Worm (Caenorhabditis elegans) whole organism, L4 larva: ENCODE results near the gene har-1.

ENCODE experiments used
- arid-1 ChIP-seq: fragments of 200-800 bp; sonication (Bioruptor generic); conservative IDR thresholded peaks from 2 replicates; pipeline ENCODE4 v1.3.6; 2022; ENCODE audit warnings: missing genetic modification reagents, missing genetic modification characterization, missing compliant biosample characterization
- daf-16 ChIP-seq, 3 experiments: sonication (generic microtip); optimal IDR thresholded peaks; 2 replicates each; lab custom pipeline; 2016 to 2017; ENCODE audit warnings: missing genetic modification characterization in 3 of 3, missing genetic modification reagents in 3 of 3, mild to moderate bottlenecking in 2 of 3, missing compliant biosample characterization in 2 of 3, missing biosample characterization in 1 of 3, moderate library complexity in 1 of 3
- egl-27 ChIP-seq: sonication (generic microtip); optimal IDR thresholded peaks from 3 replicates; lab custom pipeline; 2017; ENCODE audit warnings: missing biosample characterization, missing genetic modification reagents, missing genetic modification characterization
- fkh-10 ChIP-seq: fragments of 150-350 bp; optimal IDR thresholded peaks from 2 replicates; lab custom pipeline; 2014; ENCODE audit warnings: missing biosample characterization, missing genetic modification reagents, missing genetic modification characterization
- lin-39 ChIP-seq: fragments of 150-350 bp; optimal IDR thresholded peaks from 2 replicates; lab custom pipeline; 2014; ENCODE audit warnings: missing biosample characterization, missing genetic modification reagents, missing genetic modification characterization
- nhr-102 ChIP-seq: sonication (generic microtip); optimal IDR thresholded peaks from 2 replicates; lab custom pipeline; 2016; ENCODE audit warnings: mild to moderate bottlenecking, missing genetic modification characterization, moderate library complexity, missing compliant biosample characterization
- nhr-6 ChIP-seq: fragments of 150-350 bp; optimal IDR thresholded peaks from 2 replicates; lab custom pipeline; 2014; ENCODE audit warnings: missing biosample characterization, missing genetic modification characterization
- php-3 ChIP-seq: fragments of 200-800 bp; sonication (Bioruptor generic); IDR thresholded peaks from 2 replicates; pipeline ENCODE4 v1.3.6; 2022; ENCODE audit warnings: missing genetic modification reagents, missing genetic modification characterization, missing compliant biosample characterization
- rbr-2 ChIP-seq: sonication (generic microtip); optimal IDR thresholded peaks from 2 replicates; lab custom pipeline; 2016; ENCODE audit warnings: missing genotype, missing genetic modification characterization, missing compliant biosample characterization
- skn-1 ChIP-seq: fragments of 150-350 bp; optimal IDR thresholded peaks from 2 replicates; lab custom pipeline; 2014; ENCODE audit warnings: missing biosample characterization, missing genetic modification characterization
- snpc-1.2 ChIP-seq: fragments of 200-800 bp; sonication (Bioruptor generic); IDR thresholded peaks from 2 replicates; pipeline ENCODE4 v1.3.6; 2022; ENCODE audit warnings: missing genetic modification reagents, missing genetic modification characterization, missing compliant biosample characterization
- spr-1 ChIP-seq: sonication (generic microtip); optimal IDR thresholded peaks from 2 replicates; lab custom pipeline; 2016; ENCODE audit warnings: mild to moderate bottlenecking, missing genetic modification characterization, missing compliant biosample characterization
- vab-7 ChIP-seq: fragments of 200-800 bp; sonication (Bioruptor generic); IDR thresholded peaks from 2 replicates; pipeline ENCODE4 v1.3.6; 2022; ENCODE audit warnings: missing genetic modification reagents, missing genetic modification characterization, missing compliant biosample characterization
- zag-1 ChIP-seq: fragments of 150-350 bp; optimal IDR thresholded peaks from 2 replicates; lab custom pipeline; 2014; ENCODE audit warnings: missing biosample characterization, missing genetic modification characterization
- ztf-11 ChIP-seq: fragments of 150-350 bp; optimal IDR thresholded peaks from 2 replicates; lab custom pipeline; 2014; ENCODE audit warnings: missing biosample characterization, missing genetic modification characterization

Gene har-1

DNA sequence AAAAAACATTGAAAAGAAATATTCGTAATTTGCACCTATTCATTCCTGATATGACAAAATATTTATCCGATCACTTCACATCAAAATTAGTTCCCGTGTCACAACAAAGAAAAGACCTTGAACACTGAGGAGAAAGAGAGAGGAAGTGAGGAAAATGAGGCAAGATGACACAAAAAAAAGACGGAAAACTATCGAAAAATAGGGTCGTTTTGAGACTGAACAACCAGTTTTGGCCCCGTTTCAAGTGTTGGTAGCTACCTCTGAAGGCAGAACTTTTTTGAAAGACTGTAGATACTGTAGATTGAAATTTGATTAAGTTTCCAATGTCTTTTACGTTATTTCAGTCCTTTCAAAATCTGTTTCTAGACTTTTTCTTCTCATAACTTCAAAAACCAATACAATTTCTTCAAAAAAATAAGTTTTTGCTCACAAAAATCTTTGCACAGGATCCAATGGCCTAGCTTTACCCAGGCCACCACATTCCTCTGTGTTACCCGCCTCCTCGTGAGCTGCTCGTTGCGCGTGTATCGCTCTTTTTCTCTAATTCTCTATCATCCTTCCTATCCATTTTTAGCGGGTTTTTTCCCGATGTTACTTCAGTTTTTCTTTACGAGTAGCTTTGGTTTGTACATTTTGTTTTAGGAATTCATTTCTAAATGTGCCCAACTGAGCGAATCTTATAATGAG lies 44.6 kb downstream of the har-1 start (continued):
- no peak for TF ChIP-seq spr-1 (tag; lab: Kevin White, UChicago)
- TF ChIP-seq lin-39 (tag; lab: Kevin White, UChicago) = no peak
- no peak for TF ChIP-seq ztf-11 (tag; lab: Kevin White, UChicago)
- TF ChIP-seq nhr-6 (tag; lab: Kevin White, UChicago) = peak; percentile 45
- peak; percentile 12 for TF ChIP-seq fkh-10 (GFP tag; lab: Kevin White, UChicago)
- no peak for TF ChIP-seq snpc-1.2

DNA sequence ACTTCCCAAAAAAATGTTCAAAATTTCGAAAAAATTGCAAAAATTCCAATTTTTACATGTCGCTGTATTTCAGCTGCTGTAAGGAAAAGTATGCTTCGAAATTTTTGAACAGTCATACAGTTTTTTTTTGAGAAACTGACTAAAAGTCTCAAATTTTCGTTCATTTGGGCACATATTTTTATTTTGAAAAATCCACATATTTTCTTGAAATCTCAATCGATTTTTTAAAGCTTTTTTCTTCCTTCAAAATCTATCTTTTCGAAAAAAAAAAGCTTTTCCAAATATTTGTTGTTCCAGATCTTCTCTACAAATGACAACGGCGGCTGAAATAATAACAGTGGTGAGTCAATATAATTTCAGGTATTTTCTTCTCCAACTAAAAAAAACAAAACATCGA lies 45.1 kb downstream of the har-1 start, which contains the start of gene asd-1:
Gene asd-1, plus strand, starts transcription at position 298 of the 397 bp plus-strand sequence.
- no peak for TF ChIP-seq arid-1 (GFP tag; lab: Robert Waterston, UW)
- TF ChIP-seq skn-1 (tag; lab: Kevin White, UChicago) = no peak
- TF ChIP-seq vab-7 (GFP tag; lab: Robert Waterston, UW) = no peak
- no peak for TF ChIP-seq daf-16 (GFP tag; optimal IDR thresholded peaks at IDR 0.05; lab: Kevin White, UChicago)
- no peak for TF ChIP-seq daf-16 (tag; optimal IDR thresholded peaks at IDR 0.05; lab: Kevin White, UChicago)
- no peak for TF ChIP-seq egl-27
- no peak for TF ChIP-seq rbr-2
- TF ChIP-seq nhr-102 = no peak
- no peak for TF ChIP-seq zag-1 (tag; lab: Kevin White, UChicago)
- no peak for TF ChIP-seq spr-1 (tag; lab: Kevin White, UChicago)
- no peak for TF ChIP-seq php-3
